Worm (Caenorhabditis elegans): ENCODE results near the gene M153.5.

DNA sequence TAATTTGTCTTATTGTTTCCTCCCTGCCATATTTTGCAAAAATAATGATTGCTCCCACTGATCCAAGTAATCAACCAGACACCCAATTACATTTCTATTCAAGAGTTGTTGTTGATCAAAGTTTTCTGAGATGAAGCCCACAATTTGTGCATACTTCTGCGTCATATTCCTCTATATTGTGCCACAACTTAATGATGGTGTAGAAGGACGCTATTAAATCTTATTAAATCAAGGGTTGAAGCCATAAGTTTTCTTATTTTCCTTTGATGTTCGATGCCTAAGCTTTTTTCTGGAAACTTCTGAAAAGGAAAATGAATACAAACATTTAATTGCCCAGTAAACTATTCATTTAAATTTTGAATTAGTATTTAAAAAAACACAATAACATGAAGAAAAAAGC, 25.0 kb downstream of the M153.5 start:
- no peak for TF ChIP-seq tra-4 (tag; optimal IDR thresholded peaks at IDR 0.05)
- no peak for TF ChIP-seq F13C5.2 (tag; optimal IDR thresholded peaks at IDR 0.05)
- TF ChIP-seq sea-1 (GFP tag; conservative IDR thresholded peaks at IDR 0.05) = no peak

Measured in whole organism, early embryonic.